Fruit fly (Drosophila melanogaster) whole organism, embryonic: ENCODE results near the gene Dhod.

Experiments used
- BEAF-32 ChIP-seq: fragments of 200-800 bp; sonication (Bioruptor generic); optimal IDR thresholded peaks from 3 replicates; lab custom pipeline; 2017; ENCODE audit warnings: missing biosample characterization, missing genetic modification characterization, mild to moderate bottlenecking, moderate library complexity, missing genetic modification reagents
- CG12942 ChIP-seq: fragments of 200-800 bp; sonication (Bioruptor generic); optimal IDR thresholded peaks from 3 replicates; lab custom pipeline; 2016; ENCODE audit warnings: missing biosample characterization, missing genetic modification characterization
- CG13287 ChIP-seq: fragments of 200-800 bp; sonication (Bioruptor generic); IDR thresholded peaks from 2 replicates; pipeline ENCODE4 v1.3.6; 2022; ENCODE audit warnings: missing biosample characterization, missing genetic modification characterization; ENCODE audit not compliant: partially characterized antibody
- CG13894 ChIP-seq: fragments of 200-800 bp; sonication (Bioruptor generic); optimal IDR thresholded peaks from 3 replicates; lab custom pipeline; 2018; ENCODE audit warnings: missing biosample characterization, mild to moderate bottlenecking, missing genetic modification characterization, moderate library complexity
- CG14050 ChIP-seq: fragments of 200-800 bp; sonication (Bioruptor generic); IDR thresholded peaks from 3 replicates; pipeline ENCODE4 v1.3.6; 2022; ENCODE audit warnings: missing biosample characterization, missing genetic modification characterization
- CG15269 ChIP-seq: fragments of 200-800 bp; sonication (Bioruptor generic); optimal IDR thresholded peaks from 2 replicates; lab custom pipeline; 2018; ENCODE audit warnings: missing biosample characterization, mild to moderate bottlenecking, missing genetic modification characterization, moderate library complexity
- CG16815 ChIP-seq: fragments of 200-800 bp; sonication (Bioruptor generic); optimal IDR thresholded peaks from 3 replicates; lab custom pipeline; 2017; ENCODE audit warnings: missing biosample characterization, mild to moderate bottlenecking, missing genetic modification characterization
- CG17612 ChIP-seq: fragments of 200-800 bp; sonication (Bioruptor generic); IDR thresholded peaks from 2 replicates; pipeline ENCODE4 v1.3.6; 2022; ENCODE audit warnings: missing biosample characterization, missing genetic modification characterization
- CG17829 ChIP-seq: fragments of 200-800 bp; optimal IDR thresholded peaks from 2 replicates; lab custom pipeline; 2019; ENCODE audit warnings: missing biosample characterization, mild to moderate bottlenecking, missing genetic modification characterization, moderate library complexity
- CG18262 ChIP-seq: fragments of 200-800 bp; optimal IDR thresholded peaks from 3 replicates; lab custom pipeline; 2019; ENCODE audit warnings: missing biosample characterization, mild to moderate bottlenecking, missing genetic modification characterization, moderate library complexity
- CG2889 ChIP-seq: fragments of 200-800 bp; sonication (Bioruptor generic); IDR thresholded peaks from 3 replicates; pipeline ENCODE4 v1.3.6; 2022; ENCODE audit warnings: missing biosample characterization, missing genetic modification characterization
- CG3281 ChIP-seq: fragments of 200-800 bp; sonication (Bioruptor generic); optimal IDR thresholded peaks from 3 replicates; lab custom pipeline; 2017; ENCODE audit warnings: missing biosample characterization, mild to moderate bottlenecking, missing genetic modification characterization
- CG4282 ChIP-seq: fragments of 200-800 bp; sonication (Bioruptor generic); optimal IDR thresholded peaks from 2 replicates; lab custom pipeline; 2016; ENCODE audit warnings: missing biosample characterization, missing genetic modification characterization
- CG4424 ChIP-seq: fragments of 200-800 bp; sonication (Bioruptor generic); optimal IDR thresholded peaks from 3 replicates; lab custom pipeline; 2016; ENCODE audit warnings: missing biosample characterization, missing genetic modification characterization
- CG7556 ChIP-seq: fragments of 200-800 bp; sonication (Bioruptor generic); optimal IDR thresholded peaks from 2 replicates; lab custom pipeline; 2017; ENCODE audit warnings: missing biosample characterization, mild to moderate bottlenecking, missing genetic modification characterization
- CG7786 ChIP-seq: fragments of 200-800 bp; sonication (Bioruptor generic); optimal IDR thresholded peaks from 2 replicates; lab custom pipeline; 2016; ENCODE audit warnings: missing biosample characterization, missing genetic modification characterization
- CG7963 ChIP-seq: fragments of 200-800 bp; sonication (Bioruptor generic); IDR thresholded peaks from 3 replicates; pipeline ENCODE4 v1.3.6; 2022; ENCODE audit warnings: missing biosample characterization, missing genetic modification characterization; ENCODE audit not compliant: partially characterized antibody
- Dek ChIP-seq: fragments of 200-800 bp; sonication (Bioruptor generic); optimal IDR thresholded peaks from 3 replicates; lab custom pipeline; 2019; ENCODE audit warnings: missing biosample characterization, mild to moderate bottlenecking, missing genetic modification characterization, moderate library complexity
- Dll ChIP-seq: fragments of 200-800 bp; sonication (Bioruptor generic); IDR thresholded peaks from 4 replicates; pipeline ENCODE4 v1.3.6; 2022; ENCODE audit warnings: missing biosample characterization, missing genetic modification characterization; ENCODE audit not compliant: partially characterized antibody
- Dref ChIP-seq: fragments of 200-800 bp; sonication (Bioruptor generic); IDR thresholded peaks from 2 replicates; pipeline ENCODE4 v1.3.6; 2022; ENCODE audit warnings: missing biosample characterization, missing genetic modification characterization
- GATAe ChIP-seq: fragments of 200-800 bp; sonication (Bioruptor generic); conservative IDR thresholded peaks from 2 replicates; pipeline ENCODE4 v1.3.6; 2022; ENCODE audit warnings: missing biosample characterization, missing genetic modification characterization
- H15 ChIP-seq: fragments of 200-800 bp; sonication (Bioruptor generic); IDR thresholded peaks from 3 replicates; pipeline ENCODE4 v1.3.6; 2022; ENCODE audit warnings: missing biosample characterization, missing genetic modification characterization
- Lhr ChIP-seq: fragments of 200-800 bp; sonication (Bioruptor generic); optimal IDR thresholded peaks from 3 replicates; lab custom pipeline; 2017; ENCODE audit warnings: mild to moderate bottlenecking, missing biosample characterization, missing genetic modification reagents, missing genetic modification characterization
- Oli ChIP-seq: fragments of 200-800 bp; sonication (Bioruptor generic); optimal IDR thresholded peaks from 2 replicates; lab custom pipeline; 2018; ENCODE audit warnings: missing biosample characterization, mild to moderate bottlenecking, missing genetic modification characterization, moderate library complexity
- PHDP ChIP-seq: fragments of 200-800 bp; sonication (Bioruptor generic); optimal IDR thresholded peaks from 3 replicates; lab custom pipeline; 2018; ENCODE audit warnings: missing biosample characterization, mild to moderate bottlenecking, missing genetic modification characterization, moderate library complexity
- Scr ChIP-seq: fragments of 200-800 bp; sonication (Bioruptor generic); IDR thresholded peaks from 2 replicates; pipeline ENCODE4 v1.3.6; 2022; ENCODE audit warnings: missing biosample characterization, missing genetic modification characterization; ENCODE audit not compliant: partially characterized antibody
- Sox100B ChIP-seq: fragments of 200-800 bp; sonication (Bioruptor generic); optimal IDR thresholded peaks from 3 replicates; lab custom pipeline; 2018; ENCODE audit warnings: missing biosample characterization, mild to moderate bottlenecking, missing genetic modification characterization
- Sox102F ChIP-seq: fragments of 200-800 bp; sonication (Bioruptor generic); optimal IDR thresholded peaks from 2 replicates; lab custom pipeline; 2018; ENCODE audit warnings: missing biosample characterization, mild to moderate bottlenecking, missing genetic modification characterization, moderate library complexity
- Sry-β ChIP-seq: fragments of 200-800 bp; sonication (Bioruptor generic); optimal IDR thresholded peaks from 2 replicates; lab custom pipeline; 2018; ENCODE audit warnings: missing biosample characterization, mild to moderate bottlenecking, missing genetic modification characterization, moderate library complexity
- Sry-δ ChIP-seq: fragments of 200-800 bp; sonication (Bioruptor generic); optimal IDR thresholded peaks from 2 replicates; lab custom pipeline; 2016; ENCODE audit warnings: missing biosample characterization, missing genetic modification characterization
- Tbp ChIP-seq: fragments of >200 bp; optimal IDR thresholded peaks from 2 replicates; lab custom pipeline; 2018; ENCODE audit warnings: missing biosample characterization, missing genetic modification characterization
- al ChIP-seq: fragments of 200-800 bp; sonication (Bioruptor generic); IDR thresholded peaks from 2 replicates; pipeline ENCODE4 v1.3.6; 2022; ENCODE audit warnings: missing biosample characterization, missing genetic modification characterization
- aop ChIP-seq: fragments of 200-800 bp; sonication (Bioruptor generic); IDR thresholded peaks from 2 replicates; pipeline ENCODE4 v1.3.6; 2022; ENCODE audit warnings: missing biosample characterization, missing genetic modification characterization
- chn ChIP-seq: fragments of 200-800 bp; sonication (Bioruptor generic); optimal IDR thresholded peaks from 2 replicates; lab custom pipeline; 2016; ENCODE audit warnings: missing biosample characterization, missing genetic modification characterization
- ci ChIP-seq: fragments of 200-800 bp; sonication (Bioruptor generic); IDR thresholded peaks from 3 replicates; pipeline ENCODE4 v1.3.6; 2022; ENCODE audit warnings: missing biosample characterization, missing genetic modification characterization
- croc ChIP-seq: fragments of 200-800 bp; sonication (Bioruptor generic); conservative IDR thresholded peaks from 3 replicates; pipeline ENCODE4 v1.3.6; 2022; ENCODE audit warnings: missing biosample characterization, missing genetic modification characterization
- crol ChIP-seq: fragments of 200-800 bp; sonication (Bioruptor generic); IDR thresholded peaks from 2 replicates; pipeline ENCODE4 v1.3.6; 2022; ENCODE audit warnings: missing biosample characterization, missing genetic modification characterization
- dimm ChIP-seq: fragments of 200-800 bp; sonication (Bioruptor generic); IDR thresholded peaks from 2 replicates; pipeline ENCODE4 v1.3.6; 2022; ENCODE audit warnings: missing biosample characterization, missing genetic modification characterization
- en ChIP-seq: fragments of 200-800 bp; sonication (Bioruptor generic); optimal IDR thresholded peaks from 2 replicates; lab custom pipeline; 2016; ENCODE audit warnings: missing biosample characterization, missing genetic modification characterization
- eyg ChIP-seq: fragments of 200-800 bp; sonication (Bioruptor generic); optimal IDR thresholded peaks from 3 replicates; lab custom pipeline; 2016; ENCODE audit warnings: missing biosample characterization, missing genetic modification characterization
- gfzf ChIP-seq: fragments of 200-800 bp; sonication (Bioruptor generic); optimal IDR thresholded peaks from 2 replicates; lab custom pipeline; 2016; ENCODE audit warnings: missing biosample characterization, mild to moderate bottlenecking, missing genetic modification characterization, moderate library complexity
- gro ChIP-seq: fragments of 200-800 bp; sonication (Bioruptor generic); optimal IDR thresholded peaks from 2 replicates; lab custom pipeline; 2016; ENCODE audit warnings: missing biosample characterization, missing genetic modification characterization
- ind ChIP-seq: fragments of 200-800 bp; sonication (Bioruptor generic); optimal IDR thresholded peaks from 3 replicates; lab custom pipeline; 2016; ENCODE audit warnings: missing biosample characterization, missing genetic modification characterization
- jigr1 ChIP-seq: fragments of 200-800 bp; sonication (Bioruptor generic); IDR thresholded peaks from 3 replicates; pipeline ENCODE4 v1.3.6; 2022; ENCODE audit warnings: missing biosample characterization, missing genetic modification characterization
- maf-S ChIP-seq: fragments of 200-800 bp; sonication (Bioruptor generic); optimal IDR thresholded peaks from 2 replicates; lab custom pipeline; 2016; ENCODE audit warnings: missing biosample characterization, missing genetic modification characterization
- pan ChIP-seq, 4 experiments: fragments of >200 bp in 3 of 4; fragments of 200-800 bp in 1 of 4; sonication (Bioruptor generic) in 1 of 4; optimal IDR thresholded peaks in 3 of 4; IDR thresholded peaks in 1 of 4; 2 replicates each; pipeline versions ENCODE4 v1.3.6 to Lab custom; 2017 to 2022; ENCODE audit warnings: missing biosample characterization in 2 of 4, missing genetic modification characterization in 2 of 4, mixed read lengths in 1 of 4
- ranshi ChIP-seq: fragments of 200-800 bp; sonication (Bioruptor generic); IDR thresholded peaks from 2 replicates; pipeline ENCODE4 v1.3.6; 2022; ENCODE audit warnings: missing biosample characterization, missing genetic modification characterization
- salm ChIP-seq: fragments of 200-800 bp; sonication (Bioruptor generic); optimal IDR thresholded peaks from 2 replicates; lab custom pipeline; 2018; ENCODE audit warnings: missing biosample characterization, mild to moderate bottlenecking, missing genetic modification characterization
- unc-4 ChIP-seq: fragments of 200-800 bp; sonication (Bioruptor generic); IDR thresholded peaks from 2 replicates; pipeline ENCODE4 v1.3.6; 2022; ENCODE audit warnings: missing biosample characterization, missing genetic modification characterization; ENCODE audit not compliant: partially characterized antibody

Dhod gene

dm6 chr3R:8676560-8677000 is 23.9 kb upstream of the Dhod start, which contains the start of the genes Unc50, CG11755 and CG8043 (continued):
- TF ChIP-seq gro (GFP tag; lab: Kevin White, UChicago): peak; percentile 25
- peak; percentile 80 for TF ChIP-seq CG18262 (tag; lab: Kevin White, UChicago)
- peak; percentile 64 for TF ChIP-seq Oli (tag; lab: Kevin White, UChicago)
- peak; percentile 85 for TF ChIP-seq gfzf (GFP tag; lab: Kevin White, UChicago)
- no peak for TF ChIP-seq aop (GFP tag; lab: Robert Waterston, UW)
- TF ChIP-seq unc-4: peak; percentile 98
- peak; percentile 98 for TF ChIP-seq BEAF-32 (GFP tag; lab: Kevin White, UChicago)
- peak; percentile 83 for TF ChIP-seq CG17829 (tag; lab: Kevin White, UChicago)
- TF ChIP-seq dimm (GFP tag; lab: Robert Waterston, UW): no peak
- TF ChIP-seq CG13894: no peak
- TF ChIP-seq ranshi (GFP tag; lab: Robert Waterston, UW): peak; percentile 62; the same call in 1 of the 2 replicates
- no peak for TF ChIP-seq Tbp
- peak; percentile 99 for TF ChIP-seq CG13287 (GFP tag; lab: Robert Waterston, UW)
- TF ChIP-seq jigr1 (GFP tag; lab: Robert Waterston, UW): peak; percentile 75; the same call in 2 of the 3 replicates
- TF ChIP-seq Sry-δ (GFP tag; lab: Kevin White, UChicago): peak; percentile 90
- peak; percentile 59 for TF ChIP-seq Dek
- peak; percentile 78 for TF ChIP-seq CG4424
- peak; percentile 100 for TF ChIP-seq Dll (GFP tag; lab: Robert Waterston, UW)
- peak; percentile 72 for TF ChIP-seq maf-S (GFP tag; lab: Kevin White, UChicago)
- no peak; the same call in 2 of the 3 replicates for TF ChIP-seq ci (GFP tag; lab: Robert Waterston, UW)
- peak; percentile 71 for TF ChIP-seq CG3281 (GFP tag; lab: Kevin White, UChicago)
- TF ChIP-seq CG16815 (GFP tag; lab: Kevin White, UChicago): peak; percentile 57
- TF ChIP-seq CG14050 (GFP tag; lab: Robert Waterston, UW): peak; percentile 25; the same call in 1 of the 3 replicates
- no peak; the same call in 2 of the 3 replicates for TF ChIP-seq CG2889 (GFP tag; lab: Robert Waterston, UW)
- no peak for TF ChIP-seq CG15269 (tag; lab: Kevin White, UChicago)
- TF ChIP-seq crol (GFP tag; lab: Robert Waterston, UW): no peak
- peak; percentile 46 for TF ChIP-seq Sry-β (GFP tag; lab: Kevin White, UChicago)
- TF ChIP-seq pan (optimal IDR thresholded peaks at IDR 0.05; lab: Kevin White, UChicago): no peak
- peak in 1 of 2 experiments; percentile 56 for TF ChIP-seq pan (GFP tag; optimal IDR thresholded peaks at IDR 0.05 in 1 of 2, IDR thresholded peaks at IDR 0.05 in 1 of 2)
- TF ChIP-seq Sox102F (GFP tag; lab: Kevin White, UChicago): peak; percentile 67
- TF ChIP-seq ind (GFP tag; lab: Kevin White, UChicago): peak; percentile 83
- TF ChIP-seq CG17612 (GFP tag; lab: Robert Waterston, UW): no peak
- TF ChIP-seq eyg (GFP tag; lab: Kevin White, UChicago): peak; percentile 23
- peak; percentile 78 for TF ChIP-seq GATAe (GFP tag; lab: Robert Waterston, UW)
- no peak for TF ChIP-seq salm (tag; lab: Kevin White, UChicago)
- peak; percentile 99 for TF ChIP-seq Scr (GFP tag; lab: Robert Waterston, UW)
- no peak for TF ChIP-seq CG4282 (GFP tag; lab: Kevin White, UChicago)
- peak; percentile 81 for TF ChIP-seq al
- TF ChIP-seq Sox100B: peak; percentile 73
- TF ChIP-seq H15 (GFP tag; lab: Robert Waterston, UW): peak; percentile 69; the same call in 2 of the 3 replicates
- TF ChIP-seq CG7556 (GFP tag; lab: Kevin White, UChicago): peak; percentile 74
- TF ChIP-seq croc (GFP tag; lab: Robert Waterston, UW): peak; percentile 50; the same call in 2 of the 3 replicates
- no peak for TF ChIP-seq PHDP (tag; lab: Kevin White, UChicago)
- peak; percentile 8 for TF ChIP-seq en (GFP tag; lab: Kevin White, UChicago)
- peak; percentile 58 for TF ChIP-seq Lhr
- peak; percentile 83; the same call in 2 of the 3 replicates for TF ChIP-seq CG7963 (GFP tag; lab: Robert Waterston, UW)
- TF ChIP-seq Dref: peak; percentile 36; the same call in 1 of the 2 replicates
- peak; percentile 60 for TF ChIP-seq CG7786 (GFP tag; lab: Kevin White, UChicago)
- TF ChIP-seq CG12942 (GFP tag; lab: Kevin White, UChicago): peak; percentile 73
- peak; percentile 60 for TF ChIP-seq chn (GFP tag; lab: Kevin White, UChicago)
